Worm (Caenorhabditis elegans): ENCODE measurements around the gene C12D12.1.

DNA sequence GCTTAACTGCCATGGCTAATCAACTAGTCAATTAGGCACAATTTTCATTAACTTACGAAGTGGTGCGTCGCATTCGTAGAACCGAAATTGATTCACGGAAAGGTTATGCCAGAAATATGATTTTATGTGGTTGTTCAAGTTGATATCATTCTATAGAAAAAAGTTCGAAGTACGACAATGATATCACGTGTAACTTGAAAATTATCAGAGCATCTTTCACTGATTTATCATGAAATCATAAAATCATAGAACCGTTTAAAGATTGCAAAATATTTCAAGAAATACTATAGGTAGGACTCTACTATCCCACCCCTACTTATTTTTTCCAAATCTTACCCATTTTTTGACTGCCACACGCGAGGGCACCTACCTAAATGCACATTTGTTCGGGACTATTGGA lies 53.9 kb downstream of the C12D12.1 start:
- TF ChIP-seq ama-1 (optimal IDR thresholded peaks at IDR 0.05), result no peak
- no peak for TF ChIP-seq ets-7 (tag; optimal IDR thresholded peaks at IDR 0.05)
- no peak for TF ChIP-seq sea-1 (GFP tag; conservative IDR thresholded peaks at IDR 0.05)
- no peak for TF ChIP-seq ceh-36 (tag; optimal IDR thresholded peaks at IDR 0.05)
- TF ChIP-seq hmbx-1 (tag; optimal IDR thresholded peaks at IDR 0.05), result no peak
- no peak for TF ChIP-seq tbx-11 (GFP tag; IDR thresholded peaks at IDR 0.05)
- no peak for TF ChIP-seq hnd-1 (tag; optimal IDR thresholded peaks at IDR 0.05)
- TF ChIP-seq scrt-1 (GFP tag; IDR thresholded peaks at IDR 0.05), result no peak
